Worm (Caenorhabditis elegans) whole organism, young adult: ENCODE measurements around the gene mig-13.

Experiments
- B0035.1 ChIP-seq: sonication (generic microtip); optimal IDR thresholded peaks from 2 replicates; lab custom pipeline; 2016; ENCODE audit warnings: missing genetic modification characterization, mild to moderate bottlenecking, missing compliant biosample characterization, missing genotype, missing genetic modification reagents
- B0261.1 ChIP-seq: sonication (generic microtip); optimal IDR thresholded peaks from 2 replicates; lab custom pipeline; 2016; ENCODE audit warnings: mild to moderate bottlenecking, missing genetic modification characterization, moderate library complexity, missing compliant biosample characterization
- F10E7.11 ChIP-seq: sonication (generic microtip); optimal IDR thresholded peaks from 2 replicates; lab custom pipeline; 2017; ENCODE audit warnings: mild to moderate bottlenecking, missing genetic modification characterization, moderate library complexity, missing compliant biosample characterization
- F22D6.2 ChIP-seq: sonication (generic microtip); optimal IDR thresholded peaks from 2 replicates; lab custom pipeline; 2016; ENCODE audit warnings: mild to moderate bottlenecking, missing genetic modification characterization, missing compliant biosample characterization
- F23B12.7 ChIP-seq: sonication (generic microtip); optimal IDR thresholded peaks from 2 replicates; lab custom pipeline; 2017; ENCODE audit warnings: missing genetic modification characterization, mild to moderate bottlenecking, missing compliant biosample characterization, antibody characterized with exemption, moderate library complexity; ENCODE audit not compliant: insufficient read depth
- F33H1.4 ChIP-seq: fragments of 200-800 bp; sonication (Bioruptor generic); IDR thresholded peaks from 2 replicates; pipeline ENCODE4 v1.3.6; 2022; ENCODE audit warnings: missing genetic modification reagents, missing genetic modification characterization, missing compliant biosample characterization
- F57A8.1 ChIP-seq: fragments of 200-800 bp; sonication (Bioruptor generic); optimal IDR thresholded peaks from 2 replicates; lab custom pipeline; 2018; ENCODE audit warnings: mild to moderate bottlenecking, missing genetic modification characterization, moderate library complexity, missing compliant biosample characterization
- F57C9.4 ChIP-seq: sonication (generic microtip); optimal IDR thresholded peaks from 2 replicates; lab custom pipeline; 2017; ENCODE audit warnings: mild to moderate bottlenecking, missing genetic modification characterization, missing compliant biosample characterization
- K11D2.4 ChIP-seq: fragments of 200-800 bp; sonication (Bioruptor generic); IDR thresholded peaks from 2 replicates; pipeline ENCODE4 v1.3.6; 2022; ENCODE audit warnings: missing genetic modification reagents, missing genetic modification characterization, missing compliant biosample characterization
- K12H6.12 ChIP-seq: fragments of 200-800 bp; sonication (Bioruptor generic); optimal IDR thresholded peaks from 2 replicates; lab custom pipeline; 2018; ENCODE audit warnings: mild to moderate bottlenecking, missing genetic modification characterization, missing compliant biosample characterization
- Y56A3A.18 ChIP-seq: fragments of 200-800 bp; sonication (Bioruptor generic); IDR thresholded peaks from 2 replicates; pipeline ENCODE4 v1.3.6; 2022; ENCODE audit warnings: missing genetic modification reagents, missing genetic modification characterization, missing compliant biosample characterization
- Y67H2A.10 ChIP-seq: fragments of 200-800 bp; sonication (Bioruptor generic); conservative IDR thresholded peaks from 2 replicates; pipeline ENCODE4 v1.3.6; 2022; ENCODE audit warnings: missing genetic modification reagents, missing genetic modification characterization, missing compliant biosample characterization
- ama-1 ChIP-seq, 3 experiments: fragments of 150-350 bp in 1 of 3; sonication (generic microtip) in 2 of 3; optimal IDR thresholded peaks; 2 replicates each; lab custom pipeline; 2014 to 2018; ENCODE audit warnings: missing biosample characterization in 2 of 3, missing genetic modification characterization in 2 of 3, missing genetic modification reagents in 2 of 3
- bed-1 ChIP-seq: fragments of 200-800 bp; sonication (Bioruptor generic); IDR thresholded peaks from 2 replicates; pipeline ENCODE4 v1.3.6; 2022; ENCODE audit warnings: missing genetic modification reagents, missing genetic modification characterization, missing compliant biosample characterization
- cebp-2 ChIP-seq: fragments of 200-800 bp; sonication (Bioruptor generic); IDR thresholded peaks from 2 replicates; pipeline ENCODE4 v1.3.6; 2022; ENCODE audit warnings: missing genetic modification characterization, missing compliant biosample characterization
- ceh-58 ChIP-seq: fragments of 200-800 bp; sonication (Bioruptor generic); IDR thresholded peaks from 2 replicates; pipeline ENCODE4 v1.3.6; 2022; ENCODE audit warnings: missing genetic modification characterization, missing compliant biosample characterization
- ceh-79 ChIP-seq: sonication (generic microtip); optimal IDR thresholded peaks from 2 replicates; lab custom pipeline; 2017; ENCODE audit warnings: mild to moderate bottlenecking, missing genetic modification characterization, missing compliant biosample characterization
- ceh-91 ChIP-seq: fragments of 200-800 bp; sonication (Bioruptor generic); IDR thresholded peaks from 2 replicates; pipeline ENCODE4 v1.3.6; 2022; ENCODE audit warnings: missing genetic modification reagents, missing genetic modification characterization, missing compliant biosample characterization
- chd-7 ChIP-seq: sonication (generic microtip); optimal IDR thresholded peaks from 2 replicates; lab custom pipeline; 2016; ENCODE audit warnings: mild to moderate bottlenecking, missing genetic modification characterization, moderate library complexity, missing compliant biosample characterization
- die-1 ChIP-seq: sonication (generic microtip); optimal IDR thresholded peaks from 2 replicates; lab custom pipeline; 2016; ENCODE audit warnings: missing genotype, mild to moderate bottlenecking, missing genetic modification characterization, missing compliant biosample characterization
- egl-44 ChIP-seq: fragments of 200-800 bp; sonication (Bioruptor generic); IDR thresholded peaks from 2 replicates; pipeline ENCODE4 v1.3.6; 2022; ENCODE audit warnings: missing genetic modification reagents, missing genetic modification characterization, missing compliant biosample characterization
- ets-4 ChIP-seq: fragments of 200-800 bp; sonication (Bioruptor generic); optimal IDR thresholded peaks from 2 replicates; lab custom pipeline; 2018; ENCODE audit warnings: mild to moderate bottlenecking, missing genetic modification characterization, missing compliant biosample characterization
- him-1 ChIP-seq: sonication (generic microtip); optimal IDR thresholded peaks from 2 replicates; lab custom pipeline; 2016; ENCODE audit warnings: missing genotype, missing genetic modification reagents, missing genetic modification characterization, missing compliant biosample characterization
- hlh-12 ChIP-seq: sonication (generic microtip); optimal IDR thresholded peaks from 2 replicates; lab custom pipeline; 2016; ENCODE audit warnings: missing genetic modification characterization, missing compliant biosample characterization
- hmg-20 ChIP-seq: fragments of 200-800 bp; sonication (Bioruptor generic); IDR thresholded peaks from 2 replicates; pipeline ENCODE4 v1.3.6; 2022; ENCODE audit warnings: missing genetic modification reagents, missing genetic modification characterization, missing compliant biosample characterization
- hrde-1 ChIP-seq: sonication (generic microtip); optimal IDR thresholded peaks from 2 replicates; lab custom pipeline; 2016; ENCODE audit warnings: missing genetic modification characterization, mild to moderate bottlenecking, missing compliant biosample characterization, moderate library complexity, missing genotype, missing genetic modification reagents, borderline replicate concordance
- lag-1 ChIP-seq: fragments of 200-800 bp; sonication (Bioruptor generic); IDR thresholded peaks from 2 replicates; pipeline ENCODE4 v1.3.6; 2022; ENCODE audit warnings: missing genetic modification reagents, missing genetic modification characterization, missing compliant biosample characterization
- lin-35 ChIP-seq, 3 experiments: fragments of 150-350 bp in 2 of 3; sonication (generic microtip) in 1 of 3; optimal IDR thresholded peaks; 2 replicates each; lab custom pipeline; 2014 to 2018; ENCODE audit warnings: missing biosample characterization in 3 of 3, missing genetic modification characterization in 3 of 3, missing genetic modification reagents in 3 of 3
- lin-40 ChIP-seq: sonication (generic microtip); optimal IDR thresholded peaks from 2 replicates; lab custom pipeline; 2016; ENCODE audit warnings: missing genetic modification characterization, mild to moderate bottlenecking, missing compliant biosample characterization, missing genotype, missing genetic modification reagents
- lin-54 ChIP-seq: fragments of 200-800 bp; sonication (Bioruptor generic); optimal IDR thresholded peaks from 2 replicates; lab custom pipeline; 2018; ENCODE audit warnings: mild to moderate bottlenecking, missing genetic modification characterization, missing compliant biosample characterization
- lir-1 ChIP-seq: fragments of 200-800 bp; sonication (Bioruptor generic); conservative IDR thresholded peaks from 2 replicates; pipeline ENCODE4 v1.3.6; 2022; ENCODE audit warnings: missing genetic modification reagents, missing genetic modification characterization, missing compliant biosample characterization
- mcd-1 ChIP-seq: fragments of 200-800 bp; sonication (Bioruptor generic); IDR thresholded peaks from 2 replicates; pipeline ENCODE4 v1.3.6; 2022; ENCODE audit warnings: missing genetic modification reagents, missing genetic modification characterization, missing compliant biosample characterization
- nhr-27 ChIP-seq: fragments of 200-800 bp; sonication (Bioruptor generic); optimal IDR thresholded peaks from 2 replicates; lab custom pipeline; 2018; ENCODE audit warnings: mild to moderate bottlenecking, missing genetic modification characterization, moderate library complexity, missing compliant biosample characterization
- nhr-80 ChIP-seq: sonication (generic microtip); optimal IDR thresholded peaks from 2 replicates; lab custom pipeline; 2016; ENCODE audit warnings: missing genetic modification characterization, missing compliant biosample characterization
- pbrm-1 ChIP-seq: fragments of 200-800 bp; sonication (Bioruptor generic); IDR thresholded peaks from 2 replicates; pipeline ENCODE4 v1.3.6; 2022; ENCODE audit warnings: missing genetic modification reagents, missing genetic modification characterization, missing compliant biosample characterization
- pha-4 ChIP-seq: fragments of 150-350 bp; sonication (generic microtip); optimal IDR thresholded peaks from 2 replicates; lab custom pipeline; 2014; ENCODE audit warnings: missing biosample characterization, missing genetic modification reagents, missing genetic modification characterization
- rec-8 ChIP-seq, 2 experiments: sonication (generic microtip); optimal IDR thresholded peaks; 2 replicates each; lab custom pipeline; 2016; ENCODE audit warnings: mild to moderate bottlenecking in 2 of 2, missing genetic modification characterization in 2 of 2, missing genetic modification reagents in 2 of 2, missing genotype in 2 of 2, missing biosample characterization in 1 of 2, missing compliant biosample characterization in 1 of 2, moderate library complexity in 1 of 2
- sea-2 ChIP-seq: fragments of 200-800 bp; sonication (Bioruptor generic); IDR thresholded peaks from 2 replicates; pipeline ENCODE4 v1.3.6; 2022; ENCODE audit warnings: missing genetic modification characterization, missing compliant biosample characterization
- snpc-3.4 ChIP-seq: sonication (generic microtip); optimal IDR thresholded peaks from 2 replicates; lab custom pipeline; 2017; ENCODE audit warnings: missing genetic modification characterization, mild to moderate bottlenecking, missing compliant biosample characterization, antibody characterized with exemption, moderate library complexity, missing genotype, missing genetic modification reagents
- somi-1 ChIP-seq: fragments of 200-800 bp; sonication (Bioruptor generic); optimal IDR thresholded peaks from 2 replicates; lab custom pipeline; 2018; ENCODE audit warnings: mild to moderate bottlenecking, missing genetic modification characterization, missing compliant biosample characterization
- tbx-9 ChIP-seq: sonication (generic microtip); optimal IDR thresholded peaks from 2 replicates; lab custom pipeline; 2016; ENCODE audit warnings: borderline replicate concordance, missing genetic modification characterization, inconsistent platforms, missing compliant biosample characterization
- tlf-1 ChIP-seq: fragments of 200-800 bp; sonication (Bioruptor generic); optimal IDR thresholded peaks from 2 replicates; lab custom pipeline; 2018; ENCODE audit warnings: mild to moderate bottlenecking, missing genetic modification characterization, missing compliant biosample characterization
- unc-62 ChIP-seq: fragments of 150-350 bp; optimal IDR thresholded peaks from 2 replicates; lab custom pipeline; 2014; ENCODE audit warnings: missing biosample characterization, missing genetic modification reagents, missing genetic modification characterization
- xnd-1 ChIP-seq: sonication (generic microtip); optimal IDR thresholded peaks from 2 replicates; lab custom pipeline; 2016; ENCODE audit warnings: missing genotype, missing genetic modification reagents, missing genetic modification characterization, missing compliant biosample characterization
- zim-3 ChIP-seq: sonication (generic microtip); optimal IDR thresholded peaks from 2 replicates; lab custom pipeline; 2017; ENCODE audit warnings: mild to moderate bottlenecking, missing genetic modification characterization, moderate library complexity, missing compliant biosample characterization

Gene mig-13

ce11 chrX:4802255-4802654, 2.3 kb upstream of the mig-13 start:
- TF ChIP-seq K12H6.12 (tag; lab: Kevin White, UChicago), result no peak
- no peak for TF ChIP-seq sea-2
- no peak for TF ChIP-seq F10E7.11 (tag; lab: Kevin White, UChicago)
- no peak for TF ChIP-seq egl-44 (GFP tag; lab: Robert Waterston, UW)
- no peak for TF ChIP-seq lin-40 (tag; lab: Kevin White, UChicago)
- TF ChIP-seq nhr-27 (tag; lab: Kevin White, UChicago), result no peak
- no peak for TF ChIP-seq cebp-2 (GFP tag; lab: Robert Waterston, UW)
- no peak for TF ChIP-seq pha-4 (tag; lab: Kevin White, UChicago)
- no peak for TF ChIP-seq nhr-80
- no peak for TF ChIP-seq lin-54 (GFP tag; lab: Kevin White, UChicago)
- TF ChIP-seq die-1 (tag; lab: Kevin White, UChicago), result no peak
- TF ChIP-seq pbrm-1 (GFP tag; lab: Robert Waterston, UW), result no peak
- TF ChIP-seq hlh-12, result no peak
- no peak for TF ChIP-seq xnd-1 (tag; lab: Kevin White, UChicago)
- TF ChIP-seq ceh-79 (tag; lab: Kevin White, UChicago), result no peak
- TF ChIP-seq ceh-91 (GFP tag; lab: Robert Waterston, UW), result no peak

ce11 chrX:4800892-4801291, 964 bp upstream of the mig-13 start:
- TF ChIP-seq chd-7 (tag; lab: Kevin White, UChicago), result no peak
- TF ChIP-seq nhr-80, result peak; percentile 52
- no peak for TF ChIP-seq F22D6.2 (tag; lab: Kevin White, UChicago)

ce11 chrX:4795329-4795728, 4.6 kb downstream of the mig-13 start:
- TF ChIP-seq lag-1, result no peak
- TF ChIP-seq mcd-1 (GFP tag; lab: Robert Waterston, UW), result no peak
- TF ChIP-seq snpc-3.4 (tag; lab: Kevin White, UChicago), result no peak
- TF ChIP-seq pha-4 (tag; lab: Kevin White, UChicago), result peak; percentile 18
- peak; percentile 90 for TF ChIP-seq nhr-80
- no peak for TF ChIP-seq F57A8.1 (GFP tag; lab: Kevin White, UChicago)
- no peak for TF ChIP-seq B0261.1 (tag; lab: Kevin White, UChicago)
- no peak for TF ChIP-seq Y67H2A.10 (GFP tag; lab: Robert Waterston, UW)
- TF ChIP-seq F22D6.2 (tag; lab: Kevin White, UChicago), result no peak
- no peak for TF ChIP-seq bed-1
- TF ChIP-seq hmg-20 (GFP tag; lab: Robert Waterston, UW), result no peak
- no peak for TF ChIP-seq F23B12.7 (tag; lab: Kevin White, UChicago)
- TF ChIP-seq rec-8 (tag; optimal IDR thresholded peaks at IDR 0.05; lab: Kevin White, UChicago), result no peak
- no peak for TF ChIP-seq hrde-1 (tag; lab: Kevin White, UChicago)
- TF ChIP-seq lin-35 (GFP tag; optimal IDR thresholded peaks at IDR 0.05; lab: Kevin White, UChicago), result no peak
- TF ChIP-seq F33H1.4 (GFP tag; lab: Robert Waterston, UW), result no peak
- TF ChIP-seq ets-4 (GFP tag; lab: Kevin White, UChicago), result peak; percentile 53
- no peak for TF ChIP-seq egl-44 (GFP tag; lab: Robert Waterston, UW)
- no peak for TF ChIP-seq him-1
- TF ChIP-seq lin-40 (tag; lab: Kevin White, UChicago), result peak; percentile 36
- no peak for TF ChIP-seq ama-1 (optimal IDR thresholded peaks at IDR 0.05; lab: Kevin White, UChicago)
- TF ChIP-seq ama-1 (GFP tag; optimal IDR thresholded peaks at IDR 0.05; lab: Kevin White, UChicago), result no peak
- TF ChIP-seq tlf-1, result peak; percentile 51
- no peak for TF ChIP-seq tbx-9
- no peak for TF ChIP-seq Y56A3A.18
- TF ChIP-seq F57C9.4 (tag; lab: Kevin White, UChicago), result no peak
- no peak for TF ChIP-seq B0035.1 (tag; lab: Kevin White, UChicago)
- no peak for TF ChIP-seq zim-3 (tag; lab: Kevin White, UChicago)
- no peak for TF ChIP-seq somi-1
- TF ChIP-seq unc-62 (GFP tag; lab: Kevin White, UChicago), result peak; percentile 37
- no peak for TF ChIP-seq K11D2.4 (GFP tag; lab: Robert Waterston, UW)
- TF ChIP-seq lir-1, result no peak
- no peak for TF ChIP-seq ceh-58
